Worm (Caenorhabditis elegans): ENCODE data around the gene Y73C8B.9.

Gene Y73C8B.9

ce11 chrV:3218604-3219003 lies 25.2 kb downstream of the Y73C8B.9 start:
- no peak for TF ChIP-seq unc-39 (tag; optimal IDR thresholded peaks at IDR 0.05)

ce11 chrV:3227373-3227772 lies 34.0 kb downstream of the Y73C8B.9 start, which contains the start of gene K08D9.2:
K08D9.2 (plus strand) TSS chrV:3227673.
- TF ChIP-seq unc-62 (GFP tag; optimal IDR thresholded peaks at IDR 0.05) = no peak
- no peak for TF ChIP-seq elt-1 (tag; optimal IDR thresholded peaks at IDR 0.05; ENCODE audit: borderline replicate concordance, insufficient read depth)
- TF ChIP-seq ceh-39 (tag; optimal IDR thresholded peaks at IDR 0.05) = no peak
- TF ChIP-seq cnd-1 (tag; optimal IDR thresholded peaks at IDR 0.05) = no peak
- TF ChIP-seq lin-13 (tag; optimal IDR thresholded peaks at IDR 0.05) = no peak

- TF ChIP-seq elt-1 (tag; optimal IDR thresholded peaks at IDR 0.05; ENCODE audit: borderline replicate concordance, insufficient read depth) (no peak), snpc-4 (tag; optimal IDR thresholded peaks at IDR 0.05) (no peak), ztf-11 (tag; optimal IDR thresholded peaks at IDR 0.05) (no peak), pha-4 (tag; optimal IDR thresholded peaks at IDR 0.05) (no peak), tbx-8 (GFP tag; optimal IDR thresholded peaks at IDR 0.05) (no peak), mep-1 (tag; optimal IDR thresholded peaks at IDR 0.05) (no peak), mls-2 (tag; optimal IDR thresholded peaks at IDR 0.05) (no peak)
These were observed 36.8 kb downstream of the Y73C8B.9 start for ce11 chrV:3230150-3230549.

ce11 chrV:3230597-3230996 lies 37.2 kb downstream of the Y73C8B.9 start, which contains the start of gene K08D9.10:
K08D9.10 (plus strand) TSS chrV:3230897.
- no peak for TF ChIP-seq nhr-237 (tag; optimal IDR thresholded peaks at IDR 0.05)
- no peak for TF ChIP-seq mab-5 (tag; optimal IDR thresholded peaks at IDR 0.05)
- no peak for TF ChIP-seq cnd-1 (tag; optimal IDR thresholded peaks at IDR 0.05)
- no peak for TF ChIP-seq lin-13 (tag; optimal IDR thresholded peaks at IDR 0.05)
- no peak for TF ChIP-seq M03D4.4 (tag; optimal IDR thresholded peaks at IDR 0.05)
- TF ChIP-seq ceh-43 (GFP tag; optimal IDR thresholded peaks at IDR 0.05) = no peak
- no peak for TF ChIP-seq ham-2 (GFP tag; optimal IDR thresholded peaks at IDR 0.05)
- no peak for TF ChIP-seq blmp-1 (tag; optimal IDR thresholded peaks at IDR 0.05)
- no peak for TF ChIP-seq hlh-1 (tag; optimal IDR thresholded peaks at IDR 0.05)

ce11 chrV:3234887-3235286 lies 41.5 kb downstream of the Y73C8B.9 start, which contains the start of gene K08D9.6:
K08D9.6 (minus strand) TSS chrV:3234987.
- TF ChIP-seq bed-3 (GFP tag; optimal IDR thresholded peaks at IDR 0.05) (no peak), pha-4 (tag; optimal IDR thresholded peaks at IDR 0.05) (no peak), nhr-12 (tag; optimal IDR thresholded peaks at IDR 0.05) (no peak), ceh-83 (GFP tag; optimal IDR thresholded peaks at IDR 0.05) (no peak), nhr-237 (tag; optimal IDR thresholded peaks at IDR 0.05) (no peak), elt-1 (tag; optimal IDR thresholded peaks at IDR 0.05; ENCODE audit: borderline replicate concordance, insufficient read depth) (no peak), ham-2 (GFP tag; optimal IDR thresholded peaks at IDR 0.05) (no peak), sem-2 (GFP tag; optimal IDR thresholded peaks at IDR 0.05) (no peak), M03D4.4 (tag; optimal IDR thresholded peaks at IDR 0.05) (no peak), cnd-1 (tag; optimal IDR thresholded peaks at IDR 0.05) (no peak), mep-1 (tag; optimal IDR thresholded peaks at IDR 0.05) (no peak), ceh-43 (GFP tag; optimal IDR thresholded peaks at IDR 0.05) (no peak), tbx-8 (GFP tag; optimal IDR thresholded peaks at IDR 0.05) (no peak), mls-2 (tag; optimal IDR thresholded peaks at IDR 0.05) (no peak), nhr-28 (tag; optimal IDR thresholded peaks at IDR 0.05) (no peak), ztf-11 (tag; optimal IDR thresholded peaks at IDR 0.05) (no peak), lin-32 (GFP tag; optimal IDR thresholded peaks at IDR 0.05) (no peak)

- TF ChIP-seq zip-8 (tag; optimal IDR thresholded peaks at IDR 0.05) = no peak
- no peak for TF ChIP-seq mep-1 (tag; optimal IDR thresholded peaks at IDR 0.05)
- TF ChIP-seq nhr-237 (tag; optimal IDR thresholded peaks at IDR 0.05) = no peak
- TF ChIP-seq unc-39 (tag; optimal IDR thresholded peaks at IDR 0.05) = no peak
- no peak for TF ChIP-seq pha-4 (tag; optimal IDR thresholded peaks at IDR 0.05)
- no peak for TF ChIP-seq nhr-28 (tag; optimal IDR thresholded peaks at IDR 0.05)
- no peak for TF ChIP-seq unc-120 (tag; optimal IDR thresholded peaks at IDR 0.05; ENCODE audit: poor library complexity, severe bottlenecking)
These were observed 43.3 kb downstream of the Y73C8B.9 start, which contains the start of the genes K08D9.9 and str-16 for ce11 chrV:3236610-3237009. K08D9.9 (minus strand) TSS chrV:3236710. str-16 (plus strand) TSS chrV:3236875.

ce11 chrV:3241175-3241574 lies 47.8 kb downstream of the Y73C8B.9 start, which contains the start of gene srj-11:
srj-11 (plus strand) TSS chrV:3241424.
- TF ChIP-seq nhr-12 (tag; optimal IDR thresholded peaks at IDR 0.05) = no peak
- no peak for TF ChIP-seq mep-1 (tag; optimal IDR thresholded peaks at IDR 0.05)
- TF ChIP-seq ham-2 (GFP tag; optimal IDR thresholded peaks at IDR 0.05) = no peak
- no peak for TF ChIP-seq nhr-28 (tag; optimal IDR thresholded peaks at IDR 0.05)
- TF ChIP-seq lsy-2 (tag; optimal IDR thresholded peaks at IDR 0.05) = no peak
- no peak for TF ChIP-seq ceh-39 (tag; optimal IDR thresholded peaks at IDR 0.05)
- TF ChIP-seq cnd-1 (tag; optimal IDR thresholded peaks at IDR 0.05) = no peak
- no peak for TF ChIP-seq lin-13 (tag; optimal IDR thresholded peaks at IDR 0.05)
- TF ChIP-seq mls-2 (tag; optimal IDR thresholded peaks at IDR 0.05) = no peak
- no peak for TF ChIP-seq sem-2 (GFP tag; optimal IDR thresholded peaks at IDR 0.05)
- no peak for TF ChIP-seq ceh-43 (GFP tag; optimal IDR thresholded peaks at IDR 0.05)
- TF ChIP-seq blmp-1 (tag; optimal IDR thresholded peaks at IDR 0.05) = no peak
- TF ChIP-seq flh-1 (GFP tag; optimal IDR thresholded peaks at IDR 0.05) = no peak
